Fruit fly (Drosophila melanogaster) whole organism, embryonic: ENCODE data around the gene CG10019.

Experiments used
- Ada2b ChIP-seq: fragments of 200-800 bp; sonication (Bioruptor generic); IDR thresholded peaks from 2 replicates; pipeline ENCODE4 v1.3.6; 2022; ENCODE audit warnings: missing biosample characterization, missing genetic modification characterization
- Atf6 ChIP-seq: fragments of 200-800 bp; sonication (Bioruptor generic); IDR thresholded peaks from 2 replicates; pipeline ENCODE4 v1.3.6; 2022; ENCODE audit warnings: missing biosample characterization, missing genetic modification characterization
- Awh ChIP-seq: fragments of 200-800 bp; sonication (Bioruptor generic); IDR thresholded peaks from 2 replicates; pipeline ENCODE4, ENCODE4 v1.3.6; 2022; ENCODE audit warnings: missing biosample characterization, missing genetic modification characterization
- CG10147 ChIP-seq: fragments of 200-800 bp; sonication (Bioruptor generic); optimal IDR thresholded peaks from 2 replicates; lab custom pipeline; 2019; ENCODE audit warnings: missing biosample characterization, mild to moderate bottlenecking, missing genetic modification characterization, moderate library complexity
- CG10209 ChIP-seq: fragments of 200-800 bp; sonication (Bioruptor generic); optimal IDR thresholded peaks from 3 replicates; lab custom pipeline; 2017; ENCODE audit warnings: missing biosample characterization, mild to moderate bottlenecking, missing genetic modification characterization, missing genetic modification reagents
- CG10462 ChIP-seq: fragments of 200-800 bp; sonication (Bioruptor generic); optimal IDR thresholded peaks from 2 replicates; lab custom pipeline; 2016; ENCODE audit warnings: missing biosample characterization, missing genetic modification characterization
- CG11456 ChIP-seq: fragments of 200-800 bp; sonication (Bioruptor generic); IDR thresholded peaks from 3 replicates; pipeline ENCODE4 v1.3.6; 2022; ENCODE audit warnings: missing biosample characterization, missing genetic modification characterization
- CG1529 ChIP-seq: fragments of 200-800 bp; sonication (Bioruptor generic); optimal IDR thresholded peaks from 3 replicates; lab custom pipeline; 2018; ENCODE audit warnings: missing biosample characterization, missing genetic modification characterization
- CG17359 ChIP-seq: fragments of 200-800 bp; sonication (Bioruptor generic); optimal IDR thresholded peaks from 3 replicates; lab custom pipeline; 2018; ENCODE audit warnings: missing biosample characterization, mild to moderate bottlenecking, missing genetic modification characterization, moderate library complexity
- CG17568 ChIP-seq: fragments of 200-800 bp; sonication (Bioruptor generic); optimal IDR thresholded peaks from 2 replicates; lab custom pipeline; 2018; ENCODE audit warnings: missing biosample characterization, mild to moderate bottlenecking, missing genetic modification characterization, moderate library complexity
- CG2199 ChIP-seq: fragments of 200-800 bp; sonication (Bioruptor generic); IDR thresholded peaks from 3 replicates; pipeline ENCODE4 v1.3.6; 2022; ENCODE audit warnings: missing biosample characterization, missing genetic modification characterization
- CG30403 ChIP-seq: fragments of 200-800 bp; sonication (Bioruptor generic); optimal IDR thresholded peaks from 3 replicates; lab custom pipeline; 2016; ENCODE audit warnings: missing biosample characterization, missing genetic modification characterization
- CG32772 ChIP-seq: fragments of 200-800 bp; sonication (Bioruptor generic); IDR thresholded peaks from 2 replicates; pipeline ENCODE4 v1.3.6; 2022; ENCODE audit warnings: missing biosample characterization, missing genetic modification characterization
- CG6765 ChIP-seq: fragments of 200-800 bp; sonication (Bioruptor generic); optimal IDR thresholded peaks from 3 replicates; lab custom pipeline; 2017; ENCODE audit warnings: missing biosample characterization, mild to moderate bottlenecking, missing genetic modification characterization
- CG7839 ChIP-seq: fragments of 200-800 bp; sonication (Bioruptor generic); optimal IDR thresholded peaks from 3 replicates; lab custom pipeline; 2018; ENCODE audit warnings: missing biosample characterization, mild to moderate bottlenecking, missing genetic modification characterization, moderate library complexity
- CG7928 ChIP-seq: fragments of 200-800 bp; sonication (Bioruptor generic); optimal IDR thresholded peaks from 2 replicates; lab custom pipeline; 2017; ENCODE audit warnings: missing biosample characterization, mild to moderate bottlenecking, missing genetic modification characterization
- CG8478 ChIP-seq: fragments of >200 bp; optimal IDR thresholded peaks from 2 replicates; lab custom pipeline; 2018
- CG8924 ChIP-seq: fragments of 200-800 bp; optimal IDR thresholded peaks from 3 replicates; lab custom pipeline; 2019; ENCODE audit warnings: missing biosample characterization, mild to moderate bottlenecking, missing genetic modification characterization, moderate library complexity
- CG8944 ChIP-seq: fragments of 200-800 bp; sonication (Bioruptor generic); optimal IDR thresholded peaks from 3 replicates; lab custom pipeline; 2016; ENCODE audit warnings: missing biosample characterization, missing genetic modification characterization
- CkIIα-i1 ChIP-seq: fragments of 200-800 bp; sonication (Bioruptor generic); IDR thresholded peaks from 2 replicates; pipeline ENCODE4 v1.3.6; 2022; ENCODE audit warnings: missing biosample characterization, missing genetic modification characterization
- Dad ChIP-seq: fragments of 200-800 bp; sonication (Bioruptor generic); optimal IDR thresholded peaks from 3 replicates; lab custom pipeline; 2016; ENCODE audit warnings: missing biosample characterization, missing genetic modification characterization
- Dip3 ChIP-seq: fragments of 200-800 bp; sonication (Bioruptor generic); optimal IDR thresholded peaks from 3 replicates; lab custom pipeline; 2016; ENCODE audit warnings: missing biosample characterization, missing genetic modification characterization
- Doc3 ChIP-seq: fragments of 200-800 bp; sonication (Bioruptor generic); IDR thresholded peaks from 3 replicates; pipeline ENCODE4 v1.3.6; 2022; ENCODE audit warnings: missing biosample characterization, missing genetic modification characterization; ENCODE audit not compliant: partially characterized antibody
- HLHmδ ChIP-seq: fragments of 200-800 bp; sonication (Bioruptor generic); optimal IDR thresholded peaks from 2 replicates; lab custom pipeline; 2018; ENCODE audit warnings: missing biosample characterization, mild to moderate bottlenecking, missing genetic modification characterization, moderate library complexity
- Hand ChIP-seq: fragments of 200-800 bp; sonication (Bioruptor generic); optimal IDR thresholded peaks from 2 replicates; lab custom pipeline; 2017; ENCODE audit warnings: mild to moderate bottlenecking, missing biosample characterization, missing genetic modification reagents, missing genetic modification characterization
- HmgZ ChIP-seq: fragments of 200-800 bp; sonication (Bioruptor generic); optimal IDR thresholded peaks from 2 replicates; lab custom pipeline; 2018; ENCODE audit warnings: missing biosample characterization, mild to moderate bottlenecking, missing genetic modification characterization
- NC2β ChIP-seq: fragments of 200-800 bp; sonication (Bioruptor generic); optimal IDR thresholded peaks from 2 replicates; lab custom pipeline; 2016; ENCODE audit warnings: missing biosample characterization, missing genetic modification characterization
- NK7.1 ChIP-seq: fragments of 200-800 bp; sonication (Bioruptor generic); optimal IDR thresholded peaks from 3 replicates; lab custom pipeline; 2016; ENCODE audit warnings: missing biosample characterization, missing genetic modification characterization
- Oaz ChIP-seq: fragments of 200-800 bp; sonication (Bioruptor generic); IDR thresholded peaks from 2 replicates; pipeline ENCODE4 v1.3.6; 2022; ENCODE audit warnings: missing biosample characterization, missing genetic modification characterization
- PHDP ChIP-seq: fragments of 200-800 bp; sonication (Bioruptor generic); optimal IDR thresholded peaks from 3 replicates; lab custom pipeline; 2018; ENCODE audit warnings: missing biosample characterization, mild to moderate bottlenecking, missing genetic modification characterization, moderate library complexity
- Sox102F ChIP-seq: fragments of 200-800 bp; sonication (Bioruptor generic); optimal IDR thresholded peaks from 2 replicates; lab custom pipeline; 2018; ENCODE audit warnings: missing biosample characterization, mild to moderate bottlenecking, missing genetic modification characterization, moderate library complexity
- Trl ChIP-seq, 3 experiments: fragments of >200 bp in 2 of 3; fragments of 200-800 bp in 1 of 3; sonication (Bioruptor generic) in 1 of 3; optimal IDR thresholded peaks; 2 replicates in 1 of 3; 3 replicates in 2 of 3; lab custom pipeline; 2016 to 2017; ENCODE audit warnings: missing biosample characterization in 1 of 3, missing genetic modification characterization in 1 of 3
- bbx ChIP-seq: fragments of 200-800 bp; sonication (Bioruptor generic); IDR thresholded peaks from 2 replicates; pipeline ENCODE4 v1.3.6; 2022; ENCODE audit warnings: missing biosample characterization, missing genetic modification characterization; ENCODE audit not compliant: partially characterized antibody
- chm ChIP-seq: fragments of 200-800 bp; sonication (Bioruptor generic); IDR thresholded peaks from 2 replicates; pipeline ENCODE4 v1.3.6; 2022; ENCODE audit warnings: missing biosample characterization, missing genetic modification characterization
- ci ChIP-seq: fragments of 200-800 bp; sonication (Bioruptor generic); IDR thresholded peaks from 3 replicates; pipeline ENCODE4 v1.3.6; 2022; ENCODE audit warnings: missing biosample characterization, missing genetic modification characterization
- crc ChIP-seq: fragments of 200-800 bp; sonication (Bioruptor generic); optimal IDR thresholded peaks from 2 replicates; lab custom pipeline; 2016; ENCODE audit warnings: missing biosample characterization, missing genetic modification characterization
- dpn ChIP-seq, 2 experiments: fragments of 200-800 bp; sonication (Bioruptor generic); optimal IDR thresholded peaks; 3 replicates each; lab custom pipeline; 2016; ENCODE audit warnings: missing biosample characterization in 2 of 2, missing genetic modification characterization in 2 of 2
- fru ChIP-seq: fragments of >200 bp; optimal IDR thresholded peaks from 2 replicates; lab custom pipeline; 2017
- her ChIP-seq: fragments of 200-800 bp; sonication (Bioruptor generic); optimal IDR thresholded peaks from 2 replicates; lab custom pipeline; 2016; ENCODE audit warnings: missing biosample characterization, missing genetic modification characterization
- jumu ChIP-seq: fragments of 200-800 bp; sonication (Bioruptor generic); optimal IDR thresholded peaks from 3 replicates; lab custom pipeline; 2016; ENCODE audit warnings: missing biosample characterization, missing genetic modification characterization
- maf-S ChIP-seq: fragments of 200-800 bp; sonication (Bioruptor generic); optimal IDR thresholded peaks from 2 replicates; lab custom pipeline; 2016; ENCODE audit warnings: missing biosample characterization, missing genetic modification characterization
- p53 ChIP-seq: fragments of 200-800 bp; sonication (Bioruptor generic); optimal IDR thresholded peaks from 2 replicates; lab custom pipeline; 2016; ENCODE audit warnings: missing biosample characterization, missing genetic modification characterization
- pan ChIP-seq, 4 experiments: fragments of >200 bp in 3 of 4; fragments of 200-800 bp in 1 of 4; sonication (Bioruptor generic) in 1 of 4; optimal IDR thresholded peaks in 3 of 4; IDR thresholded peaks in 1 of 4; 2 replicates each; pipeline versions ENCODE4 v1.3.6 to Lab custom; 2017 to 2022; ENCODE audit warnings: missing biosample characterization in 2 of 4, missing genetic modification characterization in 2 of 4, mixed read lengths in 1 of 4
- schlank ChIP-seq: fragments of 200-800 bp; sonication (Bioruptor generic); optimal IDR thresholded peaks from 2 replicates; lab custom pipeline; 2018; ENCODE audit warnings: missing biosample characterization, mild to moderate bottlenecking, missing genetic modification characterization
- sd ChIP-seq: fragments of 200-800 bp; sonication (Bioruptor generic); optimal IDR thresholded peaks from 3 replicates; lab custom pipeline; 2018; ENCODE audit warnings: missing biosample characterization, mild to moderate bottlenecking, missing genetic modification characterization, moderate library complexity
- sima ChIP-seq: fragments of 200-800 bp; sonication (Bioruptor generic); optimal IDR thresholded peaks from 2 replicates; lab custom pipeline; 2016; ENCODE audit warnings: missing biosample characterization, missing genetic modification characterization
- stwl ChIP-seq: fragments of 200-800 bp; sonication (Bioruptor generic); optimal IDR thresholded peaks from 3 replicates; lab custom pipeline; 2018; ENCODE audit warnings: missing biosample characterization, mild to moderate bottlenecking, missing genetic modification characterization, moderate library complexity
- sug ChIP-seq: fragments of 200-800 bp; optimal IDR thresholded peaks from 2 replicates; lab custom pipeline; 2019; ENCODE audit warnings: missing biosample characterization, mild to moderate bottlenecking, missing genetic modification characterization, moderate library complexity
- wdn ChIP-seq: fragments of 200-800 bp; sonication (Bioruptor generic); IDR thresholded peaks from 2 replicates; pipeline ENCODE4 v1.3.6; 2022; ENCODE audit warnings: missing biosample characterization, missing genetic modification characterization

CG10019 gene

dm6 chr2L:3748691-3749090 is 18.4 kb downstream of the CG10019 start (continued):
- 0 out of 2 replicates have a peak, but pooled peaks have one; percentile 25 for TF ChIP-seq chm (GFP tag; lab: Robert Waterston, UW)
- TF ChIP-seq CG10209 = peak; percentile 3
- TF ChIP-seq sima (GFP tag; lab: Kevin White, UChicago) = no peak
- TF ChIP-seq Trl (optimal IDR thresholded peaks at IDR 0.05; lab: Kevin White, UChicago) = no peak
- TF ChIP-seq Trl (GFP tag; optimal IDR thresholded peaks at IDR 0.05; lab: Kevin White, UChicago) = peak; percentile 24
- no peak for TF ChIP-seq CG30403 (GFP tag; lab: Kevin White, UChicago)
- TF ChIP-seq CG7839 (tag; lab: Kevin White, UChicago) = peak; percentile 34
- peak; percentile 19 for TF ChIP-seq Dip3 (GFP tag; lab: Kevin White, UChicago)
- TF ChIP-seq CG10462 (GFP tag; lab: Kevin White, UChicago) = no peak
- TF ChIP-seq CG32772 (GFP tag; lab: Robert Waterston, UW) = no peak
- TF ChIP-seq Ada2b = peak; percentile 11; the same call in 1 of the 2 replicates
- peak; percentile 33 for TF ChIP-seq CG8478 (lab: Kevin White, UChicago)
- TF ChIP-seq Hand (GFP tag; lab: Kevin White, UChicago) = peak; percentile 6
- peak; percentile 30 for TF ChIP-seq stwl (tag; lab: Kevin White, UChicago)
- TF ChIP-seq Sox102F (GFP tag; lab: Kevin White, UChicago) = no peak
- TF ChIP-seq pan (optimal IDR thresholded peaks at IDR 0.05; lab: Kevin White, UChicago) = no peak
- peak in 1 of 2 experiments; percentile 44 for TF ChIP-seq pan (GFP tag; optimal IDR thresholded peaks at IDR 0.05 in 1 of 2, IDR thresholded peaks at IDR 0.05 in 1 of 2)
- TF ChIP-seq PHDP (tag; lab: Kevin White, UChicago) = peak; percentile 40
- TF ChIP-seq ci (GFP tag; lab: Robert Waterston, UW) = peak; percentile 34; the same call in 1 of the 3 replicates
- no peak for TF ChIP-seq fru (lab: Kevin White, UChicago)
- TF ChIP-seq NK7.1 (GFP tag; lab: Kevin White, UChicago) = no peak
- peak; percentile 9; the same call in 1 of the 3 replicates for TF ChIP-seq CG2199
- TF ChIP-seq Awh = no peak

dm6 chr2L:3754835-3755547 is 24.7 kb downstream of the CG10019 start:
- TF ChIP-seq p53 (no peak), CG6765 (GFP tag; lab: Kevin White, UChicago) (peak; percentile 24), CG11456 (GFP tag; lab: Robert Waterston, UW) (no peak), her (GFP tag; lab: Kevin White, UChicago) (no peak), CG7928 (GFP tag; lab: Kevin White, UChicago) (no peak), sd (no peak), CG1529 (GFP tag; lab: Kevin White, UChicago) (no peak), Oaz (GFP tag; lab: Robert Waterston, UW) (no peak), crc (GFP tag; lab: Kevin White, UChicago) (no peak), Doc3 (GFP tag; lab: Robert Waterston, UW) (no peak), HmgZ (tag; lab: Kevin White, UChicago) (peak; percentile 10), dpn (GFP tag; optimal IDR thresholded peaks at IDR 0.05; lab: Kevin White, UChicago) (peak in 1 of 2 experiments; percentile 20), CG17359 (tag; lab: Kevin White, UChicago) (no peak), bbx (GFP tag; lab: Robert Waterston, UW) (no peak), CG17568 (GFP tag; lab: Kevin White, UChicago) (no peak), HLHmδ (GFP tag; lab: Kevin White, UChicago) (no peak), schlank (tag; lab: Kevin White, UChicago) (no peak), CG7839 (tag; lab: Kevin White, UChicago) (peak; percentile 55), wdn (GFP tag; lab: Robert Waterston, UW) (0 out of 2 replicates have a peak, but pooled peaks have one; percentile 20), Dad (GFP tag; lab: Kevin White, UChicago) (no peak), CG10147 (no peak), Atf6 (GFP tag; lab: Robert Waterston, UW) (peak; percentile 68), sug (tag; lab: Kevin White, UChicago) (no peak), Sox102F (GFP tag; lab: Kevin White, UChicago) (peak; percentile 37), maf-S (no peak), NC2β (GFP tag; lab: Kevin White, UChicago) (no peak), jumu (no peak), CG8924 (peak; percentile 43), CG8944 (no peak), CkIIα-i1 (no peak)
